Fruit fly (Drosophila melanogaster) whole organism, embryonic: ENCODE data around the gene spn-F.

Experiments used
- CG11695 ChIP-seq: fragments of 200-800 bp; sonication (Bioruptor generic); IDR thresholded peaks from 3 replicates; pipeline ENCODE4 v1.3.6; 2022; ENCODE audit warnings: missing biosample characterization, missing genetic modification characterization
- CG12071 ChIP-seq: fragments of 200-800 bp; sonication (Bioruptor generic); optimal IDR thresholded peaks from 3 replicates; lab custom pipeline; 2018; ENCODE audit warnings: missing biosample characterization, mild to moderate bottlenecking, missing genetic modification characterization
- CG12104 ChIP-seq: fragments of 200-800 bp; sonication (Bioruptor generic); optimal IDR thresholded peaks from 3 replicates; lab custom pipeline; 2016; ENCODE audit warnings: missing biosample characterization, missing genetic modification characterization
- CG12391 ChIP-seq: fragments of 200-800 bp; sonication (Bioruptor generic); optimal IDR thresholded peaks from 3 replicates; lab custom pipeline; 2018; ENCODE audit warnings: missing biosample characterization, mild to moderate bottlenecking, missing genetic modification characterization, moderate library complexity
- CG12942 ChIP-seq: fragments of 200-800 bp; sonication (Bioruptor generic); optimal IDR thresholded peaks from 3 replicates; lab custom pipeline; 2016; ENCODE audit warnings: missing biosample characterization, missing genetic modification characterization
- CG13775 ChIP-seq: fragments of 200-800 bp; sonication (Bioruptor generic); optimal IDR thresholded peaks from 3 replicates; lab custom pipeline; 2017; ENCODE audit warnings: missing biosample characterization, mild to moderate bottlenecking, missing genetic modification characterization
- CG13894 ChIP-seq: fragments of 200-800 bp; sonication (Bioruptor generic); optimal IDR thresholded peaks from 3 replicates; lab custom pipeline; 2018; ENCODE audit warnings: missing biosample characterization, mild to moderate bottlenecking, missing genetic modification characterization, moderate library complexity
- CG14014 ChIP-seq: fragments of 200-800 bp; sonication (Bioruptor generic); IDR thresholded peaks from 2 replicates; pipeline ENCODE4 v1.3.6; 2022; ENCODE audit warnings: missing biosample characterization, missing genetic modification characterization
- CG14441 ChIP-seq: fragments of 200-800 bp; sonication (Bioruptor generic); IDR thresholded peaks from 2 replicates; pipeline ENCODE4 v1.3.6; 2022; ENCODE audit warnings: missing biosample characterization, missing genetic modification characterization
- CG14667 ChIP-seq: fragments of 200-800 bp; sonication (Bioruptor generic); IDR thresholded peaks from 2 replicates; pipeline ENCODE4 v1.3.6; 2022; ENCODE audit warnings: missing biosample characterization, missing genetic modification characterization
- CG15269 ChIP-seq: fragments of 200-800 bp; sonication (Bioruptor generic); optimal IDR thresholded peaks from 2 replicates; lab custom pipeline; 2018; ENCODE audit warnings: missing biosample characterization, mild to moderate bottlenecking, missing genetic modification characterization, moderate library complexity
- CG15601 ChIP-seq: fragments of 200-800 bp; sonication (Bioruptor generic); optimal IDR thresholded peaks from 3 replicates; lab custom pipeline; 2019; ENCODE audit warnings: missing biosample characterization, mild to moderate bottlenecking, missing genetic modification characterization, moderate library complexity
- CG15696 ChIP-seq: fragments of 200-800 bp; sonication (Bioruptor generic); optimal IDR thresholded peaks from 2 replicates; lab custom pipeline; 2019; ENCODE audit warnings: missing biosample characterization, mild to moderate bottlenecking, missing genetic modification characterization, moderate library complexity
- CG1602 ChIP-seq: fragments of 200-800 bp; sonication (Bioruptor generic); optimal IDR thresholded peaks from 3 replicates; lab custom pipeline; 2016; ENCODE audit warnings: missing biosample characterization, missing genetic modification characterization
- CG18262 ChIP-seq: fragments of 200-800 bp; optimal IDR thresholded peaks from 3 replicates; lab custom pipeline; 2019; ENCODE audit warnings: missing biosample characterization, mild to moderate bottlenecking, missing genetic modification characterization, moderate library complexity
- CG1832 ChIP-seq: fragments of 200-800 bp; sonication (Bioruptor generic); optimal IDR thresholded peaks from 2 replicates; lab custom pipeline; 2017; ENCODE audit warnings: missing biosample characterization, mild to moderate bottlenecking, missing genetic modification characterization, inconsistent platforms
- CG2889 ChIP-seq: fragments of 200-800 bp; sonication (Bioruptor generic); IDR thresholded peaks from 3 replicates; pipeline ENCODE4 v1.3.6; 2022; ENCODE audit warnings: missing biosample characterization, missing genetic modification characterization
- CG3281 ChIP-seq: fragments of 200-800 bp; sonication (Bioruptor generic); optimal IDR thresholded peaks from 3 replicates; lab custom pipeline; 2017; ENCODE audit warnings: missing biosample characterization, mild to moderate bottlenecking, missing genetic modification characterization
- CG34224 ChIP-seq: fragments of 200-800 bp; sonication (Bioruptor generic); IDR thresholded peaks from 3 replicates; pipeline ENCODE4 v1.3.6; 2022; ENCODE audit warnings: missing biosample characterization, missing genetic modification characterization; ENCODE audit not compliant: partially characterized antibody
- CG6175 ChIP-seq: fragments of 200-800 bp; sonication (Bioruptor generic); IDR thresholded peaks from 3 replicates; pipeline ENCODE4 v1.3.6; 2022; ENCODE audit warnings: missing biosample characterization, missing genetic modification characterization
- CG6272 ChIP-seq: fragments of 200-800 bp; sonication (Bioruptor generic); IDR thresholded peaks from 2 replicates; pipeline ENCODE4 v1.3.6; 2022; ENCODE audit warnings: missing biosample characterization, missing genetic modification characterization
- CG8944 ChIP-seq: fragments of 200-800 bp; sonication (Bioruptor generic); optimal IDR thresholded peaks from 3 replicates; lab custom pipeline; 2016; ENCODE audit warnings: missing biosample characterization, missing genetic modification characterization
- CTCF ChIP-seq: fragments of 200-800 bp; sonication (Bioruptor generic); optimal IDR thresholded peaks from 2 replicates; lab custom pipeline; 2017; ENCODE audit warnings: missing biosample characterization, mild to moderate bottlenecking, missing genetic modification characterization, moderate library complexity
- CkIIα-i1 ChIP-seq: fragments of 200-800 bp; sonication (Bioruptor generic); IDR thresholded peaks from 2 replicates; pipeline ENCODE4 v1.3.6; 2022; ENCODE audit warnings: missing biosample characterization, missing genetic modification characterization
- CrebB ChIP-seq: fragments of 200-800 bp; sonication (Bioruptor generic); optimal IDR thresholded peaks from 3 replicates; lab custom pipeline; 2018; ENCODE audit warnings: missing biosample characterization, mild to moderate bottlenecking, missing genetic modification characterization
- Eip74EF ChIP-seq, 2 experiments: fragments of 200-800 bp in 1 of 2; fragments of >200 bp in 1 of 2; sonication (Bioruptor generic) in 1 of 2; optimal IDR thresholded peaks; 2 replicates each; lab custom pipeline; 2017 to 2019; ENCODE audit warnings: missing biosample characterization in 2 of 2, missing genetic modification characterization in 2 of 2, mild to moderate bottlenecking in 1 of 2, moderate library complexity in 1 of 2
- H15 ChIP-seq: fragments of 200-800 bp; sonication (Bioruptor generic); IDR thresholded peaks from 3 replicates; pipeline ENCODE4 v1.3.6; 2022; ENCODE audit warnings: missing biosample characterization, missing genetic modification characterization
- Hey ChIP-seq: fragments of 200-800 bp; sonication (Bioruptor generic); optimal IDR thresholded peaks from 3 replicates; lab custom pipeline; 2018; ENCODE audit warnings: missing biosample characterization, mild to moderate bottlenecking, missing genetic modification characterization
- HmgZ ChIP-seq: fragments of 200-800 bp; sonication (Bioruptor generic); optimal IDR thresholded peaks from 2 replicates; lab custom pipeline; 2018; ENCODE audit warnings: missing biosample characterization, mild to moderate bottlenecking, missing genetic modification characterization
- Hr39 ChIP-seq: fragments of >200 bp; optimal IDR thresholded peaks from 2 replicates; lab custom pipeline; 2017
- MBD-R2 ChIP-seq: fragments of 200-800 bp; sonication (Bioruptor generic); IDR thresholded peaks from 2 replicates; pipeline ENCODE4 v1.3.6; 2022; ENCODE audit warnings: missing biosample characterization, missing genetic modification characterization
- Neu2 ChIP-seq: fragments of 200-800 bp; sonication (Bioruptor generic); optimal IDR thresholded peaks from 3 replicates; lab custom pipeline; 2016; ENCODE audit warnings: missing biosample characterization, missing genetic modification characterization, borderline replicate concordance
- Nf-YA ChIP-seq: fragments of 200-800 bp; sonication (Bioruptor generic); IDR thresholded peaks from 2 replicates; pipeline ENCODE4 v1.3.6; 2022; ENCODE audit warnings: missing biosample characterization, missing genetic modification characterization
- Ravus ChIP-seq: fragments of 200-800 bp; sonication (Bioruptor generic); IDR thresholded peaks from 2 replicates; pipeline ENCODE4 v1.3.6; 2022; ENCODE audit warnings: missing biosample characterization, missing genetic modification characterization
- Spps ChIP-seq: fragments of 200-800 bp; sonication (Bioruptor generic); optimal IDR thresholded peaks from 2 replicates; lab custom pipeline; 2018; ENCODE audit warnings: missing biosample characterization, mild to moderate bottlenecking, missing genetic modification characterization
- bab2 ChIP-seq: fragments of 200-800 bp; sonication (Bioruptor generic); optimal IDR thresholded peaks from 2 replicates; lab custom pipeline; 2016; ENCODE audit warnings: missing biosample characterization, missing genetic modification characterization
- bcd ChIP-seq: fragments of 200-800 bp; sonication (Bioruptor generic); optimal IDR thresholded peaks from 2 replicates; lab custom pipeline; 2017; ENCODE audit warnings: missing biosample characterization, mild to moderate bottlenecking, missing genetic modification characterization
- corto ChIP-seq: fragments of 200-800 bp; sonication (Bioruptor generic); optimal IDR thresholded peaks from 2 replicates; lab custom pipeline; 2016; ENCODE audit warnings: missing biosample characterization, mild to moderate bottlenecking, missing genetic modification characterization, moderate library complexity
- dimm ChIP-seq: fragments of 200-800 bp; sonication (Bioruptor generic); IDR thresholded peaks from 2 replicates; pipeline ENCODE4 v1.3.6; 2022; ENCODE audit warnings: missing biosample characterization, missing genetic modification characterization
- emc ChIP-seq: fragments of 200-800 bp; sonication (Bioruptor generic); optimal IDR thresholded peaks from 2 replicates; lab custom pipeline; 2016; ENCODE audit warnings: missing biosample characterization, missing genetic modification characterization
- gce ChIP-seq: fragments of 200-800 bp; sonication (Bioruptor generic); IDR thresholded peaks from 3 replicates; pipeline ENCODE4 v1.3.6; 2022; ENCODE audit warnings: missing biosample characterization, missing genetic modification characterization
- her ChIP-seq: fragments of 200-800 bp; sonication (Bioruptor generic); optimal IDR thresholded peaks from 2 replicates; lab custom pipeline; 2016; ENCODE audit warnings: missing biosample characterization, missing genetic modification characterization
- luna ChIP-seq: fragments of 200-800 bp; sonication (Bioruptor generic); optimal IDR thresholded peaks from 2 replicates; lab custom pipeline; 2016; ENCODE audit warnings: missing biosample characterization, missing genetic modification characterization
- mam ChIP-seq: fragments of 200-800 bp; sonication (Bioruptor generic); optimal IDR thresholded peaks from 3 replicates; lab custom pipeline; 2016; ENCODE audit warnings: missing biosample characterization, missing genetic modification characterization
- phol ChIP-seq: fragments of 200-800 bp; sonication (Bioruptor generic); optimal IDR thresholded peaks from 3 replicates; lab custom pipeline; 2018; ENCODE audit warnings: missing biosample characterization, mild to moderate bottlenecking, missing genetic modification characterization, moderate library complexity
- ro ChIP-seq: fragments of 200-800 bp; sonication (Bioruptor generic); IDR thresholded peaks from 2 replicates; pipeline ENCODE4 v1.3.6; 2022; ENCODE audit warnings: missing biosample characterization, missing genetic modification characterization
- salm ChIP-seq: fragments of 200-800 bp; sonication (Bioruptor generic); optimal IDR thresholded peaks from 2 replicates; lab custom pipeline; 2018; ENCODE audit warnings: missing biosample characterization, mild to moderate bottlenecking, missing genetic modification characterization
- schlank ChIP-seq: fragments of 200-800 bp; sonication (Bioruptor generic); optimal IDR thresholded peaks from 2 replicates; lab custom pipeline; 2018; ENCODE audit warnings: missing biosample characterization, mild to moderate bottlenecking, missing genetic modification characterization
- sens ChIP-seq: fragments of 200-800 bp; sonication (Bioruptor generic); peaks from one replicate; lab custom pipeline; 2016; ENCODE audit warnings: missing biosample characterization, missing genetic modification characterization
- tap ChIP-seq: fragments of 200-800 bp; optimal IDR thresholded peaks from 3 replicates; lab custom pipeline; 2019; ENCODE audit warnings: missing biosample characterization, mild to moderate bottlenecking, missing genetic modification characterization, moderate library complexity
- wdn ChIP-seq: fragments of 200-800 bp; sonication (Bioruptor generic); IDR thresholded peaks from 2 replicates; pipeline ENCODE4 v1.3.6; 2022; ENCODE audit warnings: missing biosample characterization, missing genetic modification characterization
- yki ChIP-seq: fragments of >200 bp; optimal IDR thresholded peaks from 3 replicates; lab custom pipeline; 2018

spn-F gene

DNA sequence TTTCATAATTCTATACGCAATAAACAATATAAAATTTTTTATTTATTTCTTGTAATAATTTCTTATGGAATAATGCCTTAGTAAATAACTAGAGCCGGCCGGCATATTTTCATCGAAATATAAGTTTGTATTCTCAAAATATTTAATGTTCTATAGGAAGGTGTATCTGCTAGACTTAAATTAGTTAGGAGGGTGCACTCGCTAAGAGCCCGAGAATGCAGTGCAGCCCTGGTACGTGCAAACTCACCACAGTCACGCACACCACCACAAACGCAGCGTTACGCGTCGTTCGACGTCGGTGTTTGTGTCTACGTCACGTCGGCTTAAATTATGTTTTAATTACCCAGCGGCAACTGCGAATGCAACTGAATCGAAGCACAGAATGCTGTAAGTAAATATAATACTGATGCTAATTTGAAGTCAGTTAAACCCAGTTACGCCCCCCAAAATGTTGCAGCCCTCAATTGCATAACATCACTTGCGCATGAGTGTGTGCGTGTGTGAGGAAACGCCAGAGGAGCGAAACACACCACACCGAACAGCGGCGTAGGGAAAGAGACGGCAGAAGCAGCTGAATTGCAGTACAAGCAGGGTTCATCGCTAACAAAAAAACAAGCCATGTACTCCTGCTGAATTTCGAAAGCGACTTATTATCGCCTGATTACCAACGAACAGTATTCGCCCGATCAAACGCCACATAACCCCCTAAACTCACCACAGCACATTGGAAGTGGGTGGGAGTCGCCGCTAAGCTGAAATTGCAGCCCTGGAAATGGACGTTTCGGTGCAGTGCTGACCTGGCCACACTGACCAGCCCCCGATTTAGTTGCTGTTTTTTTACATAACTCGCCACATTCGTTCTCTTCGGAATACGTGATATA, 34.2 kb upstream of the spn-F start, which contains the start of gene CG12054 (continued):
- TF ChIP-seq HmgZ (tag; lab: Kevin White, UChicago) (peak; percentile 47), CG12071 (no peak), sens (no peak), dimm (GFP tag; lab: Robert Waterston, UW) (no peak), CG18262 (tag; lab: Kevin White, UChicago) (no peak), Spps (tag; lab: Kevin White, UChicago) (no peak), CG14014 (GFP tag; lab: Robert Waterston, UW) (no peak), MBD-R2 (GFP tag; lab: Robert Waterston, UW) (no peak), CG11695 (no peak), CG13775 (GFP tag; lab: Kevin White, UChicago) (no peak), luna (GFP tag; lab: Kevin White, UChicago) (no peak), emc (GFP tag; lab: Kevin White, UChicago) (no peak), CG14667 (GFP tag; lab: Robert Waterston, UW) (no peak), CG13894 (tag; lab: Kevin White, UChicago) (peak; percentile 7), her (GFP tag; lab: Kevin White, UChicago) (no peak), CkIIα-i1 (GFP tag; lab: Robert Waterston, UW) (no peak), CG12391 (tag; lab: Kevin White, UChicago) (peak; percentile 3), CG15696 (tag; lab: Kevin White, UChicago) (no peak), CG1602 (no peak), schlank (tag; lab: Kevin White, UChicago) (no peak), salm (no peak), CG15601 (tag; lab: Kevin White, UChicago) (no peak), CG12104 (no peak), Eip74EF (GFP tag; optimal IDR thresholded peaks at IDR 0.05; lab: Kevin White, UChicago) (no peak), bab2 (GFP tag; lab: Kevin White, UChicago) (no peak), Hey (tag; lab: Kevin White, UChicago) (no peak), H15 (GFP tag; lab: Robert Waterston, UW) (no peak), Nf-YA (no peak), CG15269 (no peak), yki (lab: Kevin White, UChicago) (no peak), Neu2 (GFP tag; lab: Kevin White, UChicago) (no peak), tap (no peak), CG8944 (GFP tag; lab: Kevin White, UChicago) (no peak), CG14441 (no peak), bcd (GFP tag; lab: Kevin White, UChicago) (peak; percentile 23), phol (peak; percentile 2), CG3281 (GFP tag; lab: Kevin White, UChicago) (no peak), CG12942 (GFP tag; lab: Kevin White, UChicago) (no peak), CTCF (GFP tag; lab: Kevin White, UChicago) (peak; percentile 60), CG1832 (GFP tag; lab: Kevin White, UChicago) (no peak), wdn (GFP tag; lab: Robert Waterston, UW) (no peak), Ravus (GFP tag; lab: Robert Waterston, UW) (no peak), corto (GFP tag; lab: Kevin White, UChicago) (no peak), CrebB (tag; lab: Kevin White, UChicago) (peak; percentile 42), ro (GFP tag; lab: Robert Waterston, UW) (no peak), CG34224 (GFP tag; lab: Robert Waterston, UW) (no peak), Hr39 (no peak), CG6272 (GFP tag; lab: Robert Waterston, UW) (no peak), gce (no peak), CG6175 (GFP tag; lab: Robert Waterston, UW) (no peak), CG2889 (GFP tag; lab: Robert Waterston, UW) (no peak), mam (no peak)
